Fruit fly (Drosophila melanogaster) whole organism, prepupa: Measurements from ENCODE around the gene CG1571.
A peak's percentile ranks its signal among the peaks of the same experiment; 100 is the strongest.

Experiments
- CG10669 ChIP-seq: fragments of 200-800 bp; sonication (Bioruptor generic); optimal IDR thresholded peaks from 3 replicates; lab custom pipeline; 2018; ENCODE audit warnings: missing biosample characterization, mild to moderate bottlenecking, missing genetic modification characterization, moderate library complexity
- CG34406 ChIP-seq: fragments of 200-800 bp; sonication (Bioruptor generic); optimal IDR thresholded peaks from 3 replicates; lab custom pipeline; 2016; ENCODE audit warnings: missing biosample characterization, missing genetic modification characterization
- CG3919 ChIP-seq: fragments of 200-800 bp; sonication (Bioruptor generic); optimal IDR thresholded peaks from 3 replicates; lab custom pipeline; 2016; ENCODE audit warnings: missing biosample characterization, missing genetic modification characterization
- CG8319 ChIP-seq: fragments of 200-800 bp; sonication (Bioruptor generic); optimal IDR thresholded peaks from 3 replicates; lab custom pipeline; 2016; ENCODE audit warnings: missing biosample characterization, missing genetic modification characterization
- Eip93F ChIP-seq: fragments of 200-800 bp; sonication (Bioruptor generic); optimal IDR thresholded peaks from 2 replicates; lab custom pipeline; 2016; ENCODE audit warnings: missing biosample characterization, mild to moderate bottlenecking, missing genetic modification characterization
- Gug ChIP-seq: fragments of 200-800 bp; sonication (Bioruptor generic); IDR thresholded peaks from 2 replicates; pipeline ENCODE4 v1.3.6; 2022; ENCODE audit warnings: missing biosample characterization, missing genetic modification characterization
- Sox102F ChIP-seq: fragments of 200-800 bp; sonication (Bioruptor generic); optimal IDR thresholded peaks from 2 replicates; lab custom pipeline; 2016; ENCODE audit warnings: missing biosample characterization, mild to moderate bottlenecking, missing genetic modification characterization
- dsx ChIP-seq: fragments of 200-800 bp; optimal IDR thresholded peaks from 3 replicates; lab custom pipeline; 2019; ENCODE audit warnings: missing biosample characterization, mild to moderate bottlenecking, missing genetic modification characterization, moderate library complexity; ENCODE audit not compliant: poor library complexity, severe bottlenecking
- fkh ChIP-seq: fragments of 200-800 bp; sonication (Bioruptor generic); optimal IDR thresholded peaks from 3 replicates; lab custom pipeline; 2017; ENCODE audit warnings: missing biosample characterization, mild to moderate bottlenecking, missing genetic modification characterization, moderate library complexity
- ss ChIP-seq, 2 experiments: fragments of 200-800 bp; sonication (Bioruptor generic); optimal IDR thresholded peaks; 2 replicates in 1 of 2; 3 replicates in 1 of 2; lab custom pipeline; 2017 to 2018; ENCODE audit warnings: mild to moderate bottlenecking in 2 of 2, missing biosample characterization in 2 of 2, missing genetic modification characterization in 2 of 2, moderate library complexity in 1 of 2
- svp ChIP-seq: fragments of 200-800 bp; sonication (Bioruptor generic); peaks from one replicate; lab custom pipeline; 2016; ENCODE audit warnings: missing biosample characterization, missing genetic modification characterization

DNA sequence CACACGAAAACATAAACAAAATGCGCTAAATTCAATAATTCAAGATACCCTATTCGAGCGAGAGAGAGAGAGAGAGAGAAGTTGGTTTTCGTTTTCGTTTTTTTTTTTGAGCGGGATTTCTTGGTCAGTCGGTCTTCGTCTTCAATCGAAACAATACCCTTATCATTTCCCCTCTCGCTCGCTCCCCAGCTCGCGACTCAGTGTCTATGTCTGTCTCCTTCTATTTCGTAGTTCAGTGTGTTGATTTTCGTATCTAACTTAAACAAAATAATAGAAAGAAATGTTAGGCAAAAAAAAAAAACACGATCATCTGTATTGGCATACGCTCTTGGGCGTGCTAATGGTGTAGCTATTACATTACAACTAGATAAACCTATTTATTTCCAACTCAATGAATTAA is 26.4 kb upstream of the CG1571 start:
- TF ChIP-seq ss (GFP tag; optimal IDR thresholded peaks at IDR 0.05; lab: Kevin White, UChicago) (no peak), dsx (GFP tag; lab: Kevin White, UChicago) (no peak), CG34406 (GFP tag; lab: Kevin White, UChicago) (no peak), fkh (GFP tag; lab: Kevin White, UChicago) (peak; percentile 50), CG3919 (GFP tag; lab: Kevin White, UChicago) (no peak), Sox102F (GFP tag; lab: Kevin White, UChicago) (no peak), Gug (GFP tag; lab: Robert Waterston, UW) (no peak), Eip93F (GFP tag; lab: Kevin White, UChicago) (no peak), CG10669 (GFP tag; lab: Kevin White, UChicago) (no peak), CG8319 (no peak), svp (GFP tag; lab: Kevin White, UChicago) (no peak)
